Fruit fly (Drosophila melanogaster): ENCODE measurements around the gene capu.
A peak's percentile ranks its signal among the peaks of the same experiment; 100 is the strongest.

dm6 chr2L:3847908-3848307 lies 54.8 kb downstream of the capu start:
- TF ChIP-seq Sox102F (GFP tag; optimal IDR thresholded peaks at IDR 0.05) (peak; percentile 7), Sox14 (GFP tag; optimal IDR thresholded peaks at IDR 0.05) (no peak), CG34406 (GFP tag; optimal IDR thresholded peaks at IDR 0.05) (no peak), Gug (GFP tag; IDR thresholded peaks at IDR 0.05) (no peak), CG11294 (GFP tag; IDR thresholded peaks at IDR 0.05) (no peak), Eip78C (GFP tag) (peak; percentile 63), Hr4 (GFP tag; optimal IDR thresholded peaks at IDR 0.05) (peak; percentile 19), Hr39 (GFP tag; optimal IDR thresholded peaks at IDR 0.05) (no peak), esn (GFP tag; optimal IDR thresholded peaks at IDR 0.05) (peak; percentile 6), CG32006 (GFP tag; optimal IDR thresholded peaks at IDR 0.05) (peak; percentile 41), CG11902 (GFP tag; optimal IDR thresholded peaks at IDR 0.05) (no peak), fd59A (GFP tag; optimal IDR thresholded peaks at IDR 0.05) (no peak)
